Fruit fly (Drosophila melanogaster) whole organism, embryonic: ENCODE measurements around the gene CG17224.
A peak's percentile ranks its signal among the peaks of the same experiment; 100 is the strongest.

ENCODE experiments used
- BEAF-32 ChIP-seq: fragments of 200-800 bp; sonication (Bioruptor generic); optimal IDR thresholded peaks from 3 replicates; lab custom pipeline; 2017; ENCODE audit warnings: missing biosample characterization, missing genetic modification characterization, mild to moderate bottlenecking, moderate library complexity, missing genetic modification reagents
- CG10654 ChIP-seq: fragments of 200-800 bp; sonication (Bioruptor generic); optimal IDR thresholded peaks from 2 replicates; lab custom pipeline; 2016; ENCODE audit warnings: missing biosample characterization, missing genetic modification characterization
- CG10979 ChIP-seq: fragments of 200-800 bp; sonication (Bioruptor generic); optimal IDR thresholded peaks from 2 replicates; lab custom pipeline; 2018; ENCODE audit warnings: missing biosample characterization, mild to moderate bottlenecking, missing genetic modification characterization, moderate library complexity
- CG11093 ChIP-seq: fragments of 200-800 bp; sonication (Bioruptor generic); IDR thresholded peaks from 3 replicates; pipeline ENCODE4 v1.3.6; 2022; ENCODE audit warnings: missing biosample characterization, missing genetic modification characterization
- CG11504 ChIP-seq: fragments of 200-800 bp; sonication (Bioruptor generic); optimal IDR thresholded peaks from 3 replicates; lab custom pipeline; 2019; ENCODE audit warnings: missing biosample characterization, mild to moderate bottlenecking, missing genetic modification characterization, moderate library complexity
- CG12071 ChIP-seq: fragments of 200-800 bp; sonication (Bioruptor generic); optimal IDR thresholded peaks from 3 replicates; lab custom pipeline; 2018; ENCODE audit warnings: missing biosample characterization, mild to moderate bottlenecking, missing genetic modification characterization
- CG12104 ChIP-seq: fragments of 200-800 bp; sonication (Bioruptor generic); optimal IDR thresholded peaks from 3 replicates; lab custom pipeline; 2016; ENCODE audit warnings: missing biosample characterization, missing genetic modification characterization
- CG13296 ChIP-seq: fragments of 200-800 bp; sonication (Bioruptor generic); optimal IDR thresholded peaks from 3 replicates; lab custom pipeline; 2018; ENCODE audit warnings: missing biosample characterization, mild to moderate bottlenecking, missing genetic modification characterization
- CG13424 ChIP-seq: fragments of 200-800 bp; sonication (Bioruptor generic); optimal IDR thresholded peaks from 2 replicates; lab custom pipeline; 2019; ENCODE audit warnings: missing biosample characterization, mild to moderate bottlenecking, missing genetic modification characterization, moderate library complexity
- CG15269 ChIP-seq: fragments of 200-800 bp; sonication (Bioruptor generic); optimal IDR thresholded peaks from 2 replicates; lab custom pipeline; 2018; ENCODE audit warnings: missing biosample characterization, mild to moderate bottlenecking, missing genetic modification characterization, moderate library complexity
- CG16779 ChIP-seq: fragments of 200-800 bp; sonication (Bioruptor generic); IDR thresholded peaks from 2 replicates; pipeline ENCODE4 v1.3.6; 2022; ENCODE audit warnings: missing biosample characterization, missing genetic modification characterization
- CG17912 ChIP-seq: fragments of 200-800 bp; sonication (Bioruptor generic); optimal IDR thresholded peaks from 2 replicates; lab custom pipeline; 2018; ENCODE audit warnings: missing biosample characterization, mild to moderate bottlenecking, missing genetic modification characterization
- CG1792 ChIP-seq: fragments of 200-800 bp; sonication (Bioruptor generic); optimal IDR thresholded peaks from 2 replicates; lab custom pipeline; 2016; ENCODE audit warnings: missing biosample characterization, missing genetic modification characterization
- CG18262 ChIP-seq: fragments of 200-800 bp; optimal IDR thresholded peaks from 3 replicates; lab custom pipeline; 2019; ENCODE audit warnings: missing biosample characterization, mild to moderate bottlenecking, missing genetic modification characterization, moderate library complexity
- CG1832 ChIP-seq: fragments of 200-800 bp; sonication (Bioruptor generic); optimal IDR thresholded peaks from 2 replicates; lab custom pipeline; 2017; ENCODE audit warnings: missing biosample characterization, mild to moderate bottlenecking, missing genetic modification characterization, inconsistent platforms
- CG2889 ChIP-seq: fragments of 200-800 bp; sonication (Bioruptor generic); IDR thresholded peaks from 3 replicates; pipeline ENCODE4 v1.3.6; 2022; ENCODE audit warnings: missing biosample characterization, missing genetic modification characterization
- CG33557 ChIP-seq: fragments of 200-800 bp; sonication (Bioruptor generic); optimal IDR thresholded peaks from 2 replicates; lab custom pipeline; 2019; ENCODE audit warnings: missing biosample characterization, mild to moderate bottlenecking, missing genetic modification characterization, moderate library complexity
- CG3407 ChIP-seq: fragments of 200-800 bp; sonication (Bioruptor generic); optimal IDR thresholded peaks from 2 replicates; lab custom pipeline; 2018; ENCODE audit warnings: missing biosample characterization, mild to moderate bottlenecking, missing genetic modification characterization
- CG34224 ChIP-seq: fragments of 200-800 bp; sonication (Bioruptor generic); IDR thresholded peaks from 3 replicates; pipeline ENCODE4 v1.3.6; 2022; ENCODE audit warnings: missing biosample characterization, missing genetic modification characterization; ENCODE audit not compliant: partially characterized antibody
- CG3838 ChIP-seq: fragments of 200-800 bp; sonication (Bioruptor generic); optimal IDR thresholded peaks from 3 replicates; lab custom pipeline; 2016; ENCODE audit warnings: missing biosample characterization, missing genetic modification characterization
- CG3995 ChIP-seq: fragments of 200-800 bp; sonication (Bioruptor generic); optimal IDR thresholded peaks from 3 replicates; lab custom pipeline; 2016; ENCODE audit warnings: missing biosample characterization, missing genetic modification characterization
- CG42726 ChIP-seq: fragments of 200-800 bp; sonication (Bioruptor generic); IDR thresholded peaks from 2 replicates; pipeline ENCODE4 v1.3.6; 2022; ENCODE audit warnings: missing biosample characterization, missing genetic modification characterization; ENCODE audit not compliant: partially characterized antibody
- CG4282 ChIP-seq: fragments of 200-800 bp; sonication (Bioruptor generic); optimal IDR thresholded peaks from 2 replicates; lab custom pipeline; 2016; ENCODE audit warnings: missing biosample characterization, missing genetic modification characterization
- CG4617 ChIP-seq: fragments of 200-800 bp; sonication (Bioruptor generic); optimal IDR thresholded peaks from 3 replicates; lab custom pipeline; 2016; ENCODE audit warnings: missing biosample characterization, missing genetic modification characterization, borderline replicate concordance
- CG7357 ChIP-seq: fragments of 200-800 bp; sonication (Bioruptor generic); IDR thresholded peaks from 3 replicates; pipeline ENCODE4 v1.3.6; 2022; ENCODE audit warnings: missing biosample characterization, missing genetic modification characterization
- CG7745 ChIP-seq: fragments of 200-800 bp; sonication (Bioruptor generic); optimal IDR thresholded peaks from 2 replicates; lab custom pipeline; 2018; ENCODE audit warnings: missing biosample characterization, mild to moderate bottlenecking, missing genetic modification characterization, moderate library complexity
- CG7928 ChIP-seq: fragments of 200-800 bp; sonication (Bioruptor generic); optimal IDR thresholded peaks from 2 replicates; lab custom pipeline; 2017; ENCODE audit warnings: missing biosample characterization, mild to moderate bottlenecking, missing genetic modification characterization
- CG8388 ChIP-seq: fragments of 200-800 bp; sonication (Bioruptor generic); optimal IDR thresholded peaks from 2 replicates; lab custom pipeline; 2019; ENCODE audit warnings: missing biosample characterization, mild to moderate bottlenecking, missing genetic modification characterization, moderate library complexity
- Drgx ChIP-seq: fragments of 200-800 bp; sonication (Bioruptor generic); IDR thresholded peaks from 2 replicates; pipeline ENCODE4 v1.3.6; 2022; ENCODE audit warnings: missing biosample characterization, missing genetic modification characterization
- Fer3 ChIP-seq: fragments of 200-800 bp; sonication (Bioruptor generic); optimal IDR thresholded peaks from 2 replicates; lab custom pipeline; 2018; ENCODE audit warnings: missing biosample characterization, mild to moderate bottlenecking, missing genetic modification characterization, moderate library complexity
- NFAT ChIP-seq: fragments of 200-800 bp; sonication (Bioruptor generic); IDR thresholded peaks from 2 replicates; pipeline ENCODE4 v1.3.6; 2022; ENCODE audit warnings: missing biosample characterization, missing genetic modification characterization
- bigmax ChIP-seq: fragments of 200-800 bp; sonication (Bioruptor generic); optimal IDR thresholded peaks from 2 replicates; lab custom pipeline; 2018; ENCODE audit warnings: missing biosample characterization, mild to moderate bottlenecking, missing genetic modification characterization
- btn ChIP-seq: fragments of 200-800 bp; sonication (Bioruptor generic); optimal IDR thresholded peaks from 2 replicates; lab custom pipeline; 2016; ENCODE audit warnings: missing biosample characterization, missing genetic modification characterization
- crol ChIP-seq: fragments of 200-800 bp; sonication (Bioruptor generic); IDR thresholded peaks from 2 replicates; pipeline ENCODE4 v1.3.6; 2022; ENCODE audit warnings: missing biosample characterization, missing genetic modification characterization
- dmrt99B ChIP-seq: fragments of 200-800 bp; sonication (Bioruptor generic); optimal IDR thresholded peaks from 2 replicates; lab custom pipeline; 2018; ENCODE audit warnings: missing biosample characterization, mild to moderate bottlenecking, missing genetic modification characterization, moderate library complexity
- dysf ChIP-seq: fragments of 200-800 bp; sonication (Bioruptor generic); IDR thresholded peaks from 3 replicates; pipeline ENCODE4 v1.3.6; 2022; ENCODE audit warnings: missing biosample characterization, missing genetic modification characterization
- en ChIP-seq: fragments of 200-800 bp; sonication (Bioruptor generic); optimal IDR thresholded peaks from 2 replicates; lab custom pipeline; 2016; ENCODE audit warnings: missing biosample characterization, missing genetic modification characterization
- jigr1 ChIP-seq: fragments of 200-800 bp; sonication (Bioruptor generic); IDR thresholded peaks from 3 replicates; pipeline ENCODE4 v1.3.6; 2022; ENCODE audit warnings: missing biosample characterization, missing genetic modification characterization
- kah ChIP-seq: fragments of 200-800 bp; sonication (Bioruptor generic); optimal IDR thresholded peaks from 2 replicates; lab custom pipeline; 2018; ENCODE audit warnings: missing biosample characterization, mild to moderate bottlenecking, missing genetic modification characterization
- ken ChIP-seq: fragments of 200-800 bp; sonication (Bioruptor generic); IDR thresholded peaks from 3 replicates; pipeline ENCODE4 v1.3.6; 2022; ENCODE audit warnings: missing biosample characterization, missing genetic modification characterization
- lola ChIP-seq, 3 experiments: fragments of >200 bp in 2 of 3; fragments of 200-800 bp in 1 of 3; sonication (Bioruptor generic) in 1 of 3; optimal IDR thresholded peaks; 2 replicates each; lab custom pipeline; 2017 to 2019; ENCODE audit warnings: missing biosample characterization in 3 of 3, missing genetic modification characterization in 3 of 3, mild to moderate bottlenecking in 1 of 3, moderate library complexity in 1 of 3
- nerfin-1 ChIP-seq: fragments of 200-800 bp; sonication (Bioruptor generic); optimal IDR thresholded peaks from 3 replicates; lab custom pipeline; 2019; ENCODE audit warnings: missing biosample characterization, mild to moderate bottlenecking, missing genetic modification characterization, moderate library complexity
- org-1 ChIP-seq: fragments of 200-800 bp; sonication (Bioruptor generic); optimal IDR thresholded peaks from 2 replicates; lab custom pipeline; 2017; ENCODE audit warnings: missing biosample characterization, missing genetic modification characterization
- pfk ChIP-seq: fragments of 200-800 bp; sonication (Bioruptor generic); optimal IDR thresholded peaks from 2 replicates; lab custom pipeline; 2018; ENCODE audit warnings: missing biosample characterization, mild to moderate bottlenecking, missing genetic modification characterization, moderate library complexity
- pnt ChIP-seq: fragments of 200-800 bp; sonication (Bioruptor generic); optimal IDR thresholded peaks from 3 replicates; lab custom pipeline; 2016; ENCODE audit warnings: missing biosample characterization, missing genetic modification characterization
- pros ChIP-seq: fragments of 200-800 bp; sonication (Bioruptor generic); optimal IDR thresholded peaks from 3 replicates; lab custom pipeline; 2019; ENCODE audit warnings: missing biosample characterization, mild to moderate bottlenecking, missing genetic modification characterization, moderate library complexity
- rib ChIP-seq: fragments of 200-800 bp; sonication (Bioruptor generic); IDR thresholded peaks from 2 replicates; pipeline ENCODE4 v1.3.6; 2022; ENCODE audit warnings: missing biosample characterization, missing genetic modification characterization
- ro ChIP-seq: fragments of 200-800 bp; sonication (Bioruptor generic); IDR thresholded peaks from 2 replicates; pipeline ENCODE4 v1.3.6; 2022; ENCODE audit warnings: missing biosample characterization, missing genetic modification characterization
- sens-2 ChIP-seq: fragments of 200-800 bp; sonication (Bioruptor generic); IDR thresholded peaks from 2 replicates; pipeline ENCODE4 v1.3.6; 2022; ENCODE audit warnings: missing biosample characterization, missing genetic modification characterization
- tin ChIP-seq: fragments of 200-800 bp; sonication (Bioruptor generic); optimal IDR thresholded peaks from 3 replicates; lab custom pipeline; 2016; ENCODE audit warnings: missing biosample characterization, missing genetic modification characterization

Gene CG17224

dm6 chr2L:3037153-3037579, 19.1 kb upstream of the CG17224 start, which contains the start of the genes CG17260 and SerRS (continued):
- TF ChIP-seq nerfin-1 (tag; lab: Kevin White, UChicago), result peak; percentile 87
- peak; percentile 73 for TF ChIP-seq CG3995 (GFP tag; lab: Kevin White, UChicago)
- no peak for TF ChIP-seq pros (GFP tag; lab: Kevin White, UChicago)
- TF ChIP-seq CG1832, result no peak
- TF ChIP-seq org-1 (GFP tag; lab: Kevin White, UChicago), result peak; percentile 84
- TF ChIP-seq CG17912 (GFP tag; lab: Kevin White, UChicago), result peak; percentile 33
- TF ChIP-seq lola (GFP tag; optimal IDR thresholded peaks at IDR 0.05; lab: Kevin White, UChicago), result peak in 1 of 3 experiments; percentile 87
- peak; percentile 70 for TF ChIP-seq BEAF-32
- peak; percentile 94 for TF ChIP-seq ken (GFP tag; lab: Robert Waterston, UW)
- no peak for TF ChIP-seq CG7745 (tag; lab: Kevin White, UChicago)
- TF ChIP-seq en (GFP tag; lab: Kevin White, UChicago), result peak; percentile 89
- TF ChIP-seq rib (GFP tag; lab: Robert Waterston, UW), result peak; percentile 88
- TF ChIP-seq ro (GFP tag; lab: Robert Waterston, UW), result peak; percentile 77
- TF ChIP-seq jigr1 (GFP tag; lab: Robert Waterston, UW), result peak; percentile 85; the same call in 2 of the 3 replicates
- no peak for TF ChIP-seq CG42726 (GFP tag; lab: Robert Waterston, UW)
- TF ChIP-seq CG1792 (GFP tag; lab: Kevin White, UChicago), result peak; percentile 78
- TF ChIP-seq CG3407, result peak; percentile 84
- TF ChIP-seq CG10654 (GFP tag; lab: Kevin White, UChicago), result peak; percentile 94
- peak; percentile 94 for TF ChIP-seq CG13424 (tag; lab: Kevin White, UChicago)
- peak; percentile 73 for TF ChIP-seq CG3838 (GFP tag; lab: Kevin White, UChicago)
- TF ChIP-seq CG4617 (GFP tag; lab: Kevin White, UChicago), result peak; percentile 93
- peak; percentile 91 for TF ChIP-seq CG18262 (tag; lab: Kevin White, UChicago)
- TF ChIP-seq CG12071 (GFP tag; lab: Kevin White, UChicago), result peak; percentile 43
- peak; percentile 95 for TF ChIP-seq dysf
- peak; percentile 45; the same call in 1 of the 2 replicates for TF ChIP-seq sens-2 (GFP tag; lab: Robert Waterston, UW)
- TF ChIP-seq tin (GFP tag; lab: Kevin White, UChicago), result peak; percentile 92
- TF ChIP-seq CG12104 (GFP tag; lab: Kevin White, UChicago), result peak; percentile 89
- TF ChIP-seq Drgx (GFP tag; lab: Robert Waterston, UW), result peak; percentile 83
- TF ChIP-seq Fer3 (tag; lab: Kevin White, UChicago), result peak; percentile 95
- peak; percentile 90 for TF ChIP-seq CG15269
- TF ChIP-seq CG16779 (GFP tag; lab: Robert Waterston, UW), result peak; percentile 56; the same call in 1 of the 2 replicates
- TF ChIP-seq CG8388 (GFP tag; lab: Kevin White, UChicago), result peak; percentile 89
- TF ChIP-seq CG2889, result peak; percentile 86
- TF ChIP-seq CG11093 (GFP tag; lab: Robert Waterston, UW), result peak; percentile 91
- peak; percentile 90 for TF ChIP-seq CG13296 (GFP tag; lab: Kevin White, UChicago)
- peak; percentile 60 for TF ChIP-seq btn (GFP tag; lab: Kevin White, UChicago)
- TF ChIP-seq CG10979 (tag; lab: Kevin White, UChicago), result peak; percentile 87
- TF ChIP-seq pnt, result peak; percentile 96
- TF ChIP-seq pfk, result peak; percentile 29
- TF ChIP-seq NFAT (GFP tag; lab: Robert Waterston, UW), result peak; percentile 84
- peak; percentile 86 for TF ChIP-seq CG7357 (GFP tag; lab: Robert Waterston, UW)
- TF ChIP-seq CG11504, result no peak
- TF ChIP-seq kah (GFP tag; lab: Kevin White, UChicago), result peak; percentile 69
- TF ChIP-seq CG7928 (GFP tag; lab: Kevin White, UChicago), result peak; percentile 66
- TF ChIP-seq bigmax, result no peak
- 0 out of 3 replicates have a peak, but pooled peaks have one; percentile 36 for TF ChIP-seq CG34224 (GFP tag; lab: Robert Waterston, UW)
- peak; percentile 77 for TF ChIP-seq CG33557
- TF ChIP-seq CG4282 (GFP tag; lab: Kevin White, UChicago), result peak; percentile 54
- no peak for TF ChIP-seq dmrt99B (tag; lab: Kevin White, UChicago)
- TF ChIP-seq crol (GFP tag; lab: Robert Waterston, UW), result no peak; the same call in 1 of the 2 replicates
